Worm (Caenorhabditis elegans) whole organism, L2 larva: ENCODE measurements around the gene R144.12.
A peak's percentile ranks its signal among the peaks of the same experiment; 100 is the strongest.

Source experiments
- R02D3.7 ChIP-seq: fragments of 150-350 bp; optimal IDR thresholded peaks from 2 replicates; lab custom pipeline; 2014; ENCODE audit warnings: missing biosample characterization, missing genetic modification characterization
- Y55F3AM.14 ChIP-seq: fragments of 200-800 bp; sonication (Bioruptor generic); optimal IDR thresholded peaks from 2 replicates; lab custom pipeline; 2018; ENCODE audit warnings: mild to moderate bottlenecking, missing genetic modification characterization, missing compliant biosample characterization
- ZK546.5 ChIP-seq: sonication (generic microtip); optimal IDR thresholded peaks from 2 replicates; lab custom pipeline; 2017; ENCODE audit warnings: missing biosample characterization, missing genetic modification characterization
- aly-2 ChIP-seq: fragments of 150-350 bp; optimal IDR thresholded peaks from 2 replicates; lab custom pipeline; 2014; ENCODE audit warnings: missing biosample characterization, missing genetic modification characterization
- ama-1 ChIP-seq: fragments of 150-350 bp; optimal IDR thresholded peaks from 2 replicates; lab custom pipeline; 2018; ENCODE audit warnings: inconsistent platforms
- blmp-1 ChIP-seq: sonication (generic microtip); optimal IDR thresholded peaks from 2 replicates; lab custom pipeline; 2017; ENCODE audit warnings: missing genetic modification characterization, mild to moderate bottlenecking, missing compliant biosample characterization, antibody characterized with exemption, moderate library complexity; ENCODE audit not compliant: insufficient read depth
- ceh-82 ChIP-seq: fragments of 150-350 bp; optimal IDR thresholded peaks from 2 replicates; lab custom pipeline; 2014; ENCODE audit warnings: missing biosample characterization, missing genetic modification characterization
- crh-2 ChIP-seq: sonication (generic microtip); optimal IDR thresholded peaks from 2 replicates; lab custom pipeline; 2017; ENCODE audit warnings: missing biosample characterization, missing genetic modification characterization
- dmd-4 ChIP-seq: sonication (generic microtip); optimal IDR thresholded peaks from 2 replicates; lab custom pipeline; 2017; ENCODE audit warnings: missing biosample characterization, missing genetic modification characterization
- egl-27 ChIP-seq: sonication (generic microtip); optimal IDR thresholded peaks from 3 replicates; lab custom pipeline; 2017; ENCODE audit warnings: missing biosample characterization, missing genetic modification reagents, missing genetic modification characterization
- elt-1 ChIP-seq: fragments of 150-350 bp; optimal IDR thresholded peaks from 2 replicates; lab custom pipeline; 2014; ENCODE audit warnings: missing biosample characterization, missing genetic modification characterization
- elt-3 ChIP-seq: sonication (generic microtip); optimal IDR thresholded peaks from 2 replicates; lab custom pipeline; 2017; ENCODE audit warnings: missing biosample characterization, missing genetic modification characterization
- fos-1 ChIP-seq: fragments of 150-350 bp; optimal IDR thresholded peaks from 2 replicates; lab custom pipeline; 2014; ENCODE audit warnings: missing biosample characterization, missing genetic modification characterization
- lin-11 ChIP-seq: fragments of 150-350 bp; sonication (generic microtip); optimal IDR thresholded peaks from 2 replicates; lab custom pipeline; 2014; ENCODE audit warnings: missing biosample characterization, missing genetic modification characterization, inconsistent platforms, mixed read lengths
- lin-13 ChIP-seq: fragments of 150-350 bp; optimal IDR thresholded peaks from 2 replicates; lab custom pipeline; 2014; ENCODE audit warnings: missing biosample characterization, missing genetic modification reagents, missing genetic modification characterization
- lin-39 ChIP-seq: fragments of 150-350 bp; optimal IDR thresholded peaks from 2 replicates; lab custom pipeline; 2014; ENCODE audit warnings: missing biosample characterization, missing genetic modification reagents, missing genetic modification characterization
- lsy-2 ChIP-seq, 2 experiments: fragments of 150-350 bp in 1 of 2; sonication (generic microtip) in 1 of 2; optimal IDR thresholded peaks; 2 replicates each; lab custom pipeline; 2014 to 2017; ENCODE audit warnings: missing biosample characterization in 2 of 2, missing genetic modification characterization in 2 of 2
- mbf-1 ChIP-seq: sonication (generic microtip); optimal IDR thresholded peaks from 2 replicates; lab custom pipeline; 2017; ENCODE audit warnings: missing biosample characterization, missing genetic modification characterization
- mdl-1 ChIP-seq, 2 experiments: fragments of 150-350 bp in 1 of 2; sonication (generic microtip) in 1 of 2; optimal IDR thresholded peaks; 2 replicates each; lab custom pipeline; 2017; ENCODE audit warnings: missing biosample characterization in 2 of 2, missing genetic modification characterization in 2 of 2
- nhr-10 ChIP-seq: sonication (generic microtip); optimal IDR thresholded peaks from 2 replicates; lab custom pipeline; 2017; ENCODE audit warnings: missing biosample characterization, missing genetic modification characterization
- nhr-11 ChIP-seq: fragments of 150-350 bp; optimal IDR thresholded peaks from 2 replicates; lab custom pipeline; 2014; ENCODE audit warnings: missing biosample characterization, missing genetic modification characterization
- nhr-129 ChIP-seq: fragments of 150-350 bp; optimal IDR thresholded peaks from 2 replicates; lab custom pipeline; 2014; ENCODE audit warnings: missing biosample characterization, missing genetic modification characterization
- nhr-21 ChIP-seq: fragments of 150-350 bp; optimal IDR thresholded peaks from 2 replicates; lab custom pipeline; 2014; ENCODE audit warnings: missing biosample characterization, missing genetic modification characterization
- nhr-23 ChIP-seq: fragments of 150-350 bp; optimal IDR thresholded peaks from 2 replicates; lab custom pipeline; 2014; ENCODE audit warnings: missing biosample characterization, missing genetic modification reagents, missing genetic modification characterization
- nhr-237 ChIP-seq: fragments of 150-350 bp; optimal IDR thresholded peaks from 2 replicates; lab custom pipeline; 2014; ENCODE audit warnings: missing biosample characterization, missing genetic modification characterization
- nhr-25 ChIP-seq: fragments of 150-350 bp; sonication (generic microtip); optimal IDR thresholded peaks from 3 replicates; lab custom pipeline; 2014; ENCODE audit warnings: missing biosample characterization, missing genetic modification characterization
- nhr-6 ChIP-seq: fragments of 150-350 bp; optimal IDR thresholded peaks from 2 replicates; lab custom pipeline; 2014; ENCODE audit warnings: missing biosample characterization, missing genetic modification characterization
- nhr-77 ChIP-seq: fragments of 150-350 bp; optimal IDR thresholded peaks from 2 replicates; lab custom pipeline; 2014; ENCODE audit warnings: missing biosample characterization, missing genetic modification characterization
- peb-1 ChIP-seq: fragments of 150-350 bp; optimal IDR thresholded peaks from 2 replicates; lab custom pipeline; 2014; ENCODE audit warnings: missing biosample characterization, missing genetic modification characterization
- sem-4 ChIP-seq: fragments of 150-350 bp; optimal IDR thresholded peaks from 2 replicates; lab custom pipeline; 2014; ENCODE audit warnings: missing biosample characterization, missing genetic modification reagents, missing genetic modification characterization
- skn-1 ChIP-seq: sonication (generic microtip); optimal IDR thresholded peaks from 2 replicates; lab custom pipeline; 2017; ENCODE audit warnings: missing biosample characterization, missing genetic modification characterization
- sma-3 ChIP-seq: sonication (generic microtip); optimal IDR thresholded peaks from 2 replicates; lab custom pipeline; 2016; ENCODE audit warnings: missing genetic modification reagents, missing genetic modification characterization, missing compliant biosample characterization
- sma-9 ChIP-seq, 2 experiments: fragments of 150-350 bp in 1 of 2; sonication (generic microtip) in 1 of 2; optimal IDR thresholded peaks; 2 replicates each; lab custom pipeline; 2014 to 2016; ENCODE audit warnings: missing genetic modification characterization in 2 of 2, mild to moderate bottlenecking in 1 of 2, missing biosample characterization in 1 of 2, missing compliant biosample characterization in 1 of 2, missing genetic modification reagents in 1 of 2, moderate library complexity in 1 of 2
- snpc-4 ChIP-seq: fragments of 150-350 bp; optimal IDR thresholded peaks from 2 replicates; lab custom pipeline; 2014; ENCODE audit warnings: missing biosample characterization, missing genetic modification characterization
- unc-55 ChIP-seq: fragments of 150-350 bp; sonication (generic microtip); optimal IDR thresholded peaks from 3 replicates; lab custom pipeline; 2014; ENCODE audit warnings: missing biosample characterization, missing genetic modification reagents, missing genetic modification characterization
- zag-1 ChIP-seq: fragments of 150-350 bp; optimal IDR thresholded peaks from 2 replicates; lab custom pipeline; 2014; ENCODE audit warnings: missing biosample characterization, missing genetic modification characterization
- ztf-11 ChIP-seq: sonication (generic microtip); optimal IDR thresholded peaks from 2 replicates; lab custom pipeline; 2017; ENCODE audit warnings: missing biosample characterization, missing genetic modification characterization
- ztf-4 ChIP-seq: fragments of 150-350 bp; optimal IDR thresholded peaks from 2 replicates; lab custom pipeline; 2014; ENCODE audit warnings: missing biosample characterization, missing genetic modification characterization

The R144.12 gene

DNA sequence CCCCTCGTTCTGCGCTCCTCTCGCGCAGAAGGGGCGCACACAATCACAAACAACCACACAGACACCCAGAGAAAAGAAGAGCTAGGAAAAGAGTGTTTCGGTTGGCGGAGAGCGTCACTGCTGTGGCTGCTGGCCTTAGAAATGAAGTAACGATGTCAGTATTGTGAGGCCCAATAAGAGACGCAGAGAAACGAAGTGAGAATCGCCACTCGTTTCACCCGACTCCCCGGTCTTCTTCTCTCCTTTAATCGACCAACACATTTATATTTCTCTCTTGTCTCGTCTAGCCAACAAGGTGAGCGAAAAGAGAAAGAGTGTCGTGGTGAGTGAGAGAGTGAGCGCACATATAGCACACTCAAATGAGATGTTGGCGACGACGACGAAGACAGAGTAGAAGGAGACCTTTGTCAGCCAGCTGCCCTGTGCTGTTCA lies 7.2 kb upstream of the R144.12 start (continued):
- no peak for TF ChIP-seq elt-1 (tag; lab: Kevin White, UChicago)
- no peak for TF ChIP-seq dmd-4 (tag; lab: Kevin White, UChicago)
- TF ChIP-seq lin-13 (GFP tag; lab: Kevin White, UChicago) = peak; percentile 86
- peak; percentile 65 for TF ChIP-seq nhr-10 (tag; lab: Kevin White, UChicago)

DNA sequence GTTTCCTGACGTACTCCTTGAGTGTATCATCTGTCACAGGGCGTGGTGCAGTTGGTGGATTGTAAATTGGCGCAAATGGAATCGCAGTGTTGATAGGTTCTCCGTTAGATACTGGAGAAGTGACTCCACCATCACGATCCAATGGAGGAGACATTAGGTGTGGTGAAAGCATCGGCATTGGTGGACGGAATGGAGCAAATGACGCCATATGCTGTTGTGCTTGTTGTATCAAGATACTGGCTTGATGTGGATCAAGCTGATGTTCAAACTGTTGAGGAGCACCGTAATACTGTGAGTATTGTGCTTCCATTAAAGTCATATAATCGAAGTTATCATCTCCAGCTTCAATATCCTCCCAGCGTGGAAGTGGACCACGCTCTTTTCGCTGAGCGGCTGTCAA lies 5.7 kb upstream of the R144.12 start:
- TF ChIP-seq nhr-23 (tag; lab: Kevin White, UChicago) (no peak), zag-1 (tag; lab: Kevin White, UChicago) (no peak), mbf-1 (tag; lab: Kevin White, UChicago) (no peak), fos-1 (tag; lab: Kevin White, UChicago) (no peak), nhr-21 (tag; lab: Kevin White, UChicago) (no peak), lin-13 (GFP tag; lab: Kevin White, UChicago) (no peak), ztf-11 (tag; lab: Kevin White, UChicago) (no peak), sem-4 (tag; lab: Kevin White, UChicago) (no peak), skn-1 (tag; lab: Kevin White, UChicago) (no peak), R02D3.7 (tag; lab: Kevin White, UChicago) (no peak), ama-1 (lab: Kevin White, UChicago) (no peak), lin-39 (tag; lab: Kevin White, UChicago) (no peak), unc-55 (GFP tag; lab: Kevin White, UChicago) (no peak), peb-1 (tag; lab: Kevin White, UChicago) (no peak), nhr-10 (tag; lab: Kevin White, UChicago) (no peak), nhr-237 (tag; lab: Kevin White, UChicago) (no peak), nhr-25 (tag; lab: Kevin White, UChicago) (no peak), aly-2 (no peak)
- TF ChIP-seq, all 48 proteins: peak for 0

DNA sequence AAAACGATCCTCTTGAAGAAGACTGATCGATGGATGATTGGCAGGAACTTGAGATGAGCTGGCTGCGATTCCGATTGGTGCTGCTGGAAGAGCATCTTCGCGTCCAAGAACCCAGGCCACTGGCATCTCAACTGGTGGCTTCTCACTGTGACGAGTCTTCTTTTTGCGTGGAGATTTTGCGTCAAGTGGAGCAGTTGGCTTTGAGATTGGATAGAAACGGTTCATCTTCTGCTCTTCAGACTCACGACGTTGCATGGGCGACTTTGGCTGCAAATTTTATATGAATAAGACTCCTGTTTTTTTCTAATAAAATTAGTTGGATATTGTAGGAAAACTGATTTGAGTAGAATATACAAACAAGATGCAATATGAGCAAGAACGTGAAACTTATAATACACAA lies 3.9 kb upstream of the R144.12 start:
- TF ChIP-seq egl-27 (no peak), unc-55 (GFP tag; lab: Kevin White, UChicago) (no peak), ztf-4 (no peak), nhr-77 (tag; lab: Kevin White, UChicago) (no peak), lsy-2 (tag; optimal IDR thresholded peaks at IDR 0.05; lab: Kevin White, UChicago) (no peak), sem-4 (tag; lab: Kevin White, UChicago) (no peak), nhr-11 (tag; lab: Kevin White, UChicago) (no peak), nhr-21 (tag; lab: Kevin White, UChicago) (no peak), lin-11 (tag; lab: Kevin White, UChicago) (no peak), nhr-237 (tag; lab: Kevin White, UChicago) (no peak), ceh-82 (tag; lab: Kevin White, UChicago) (no peak), nhr-129 (tag; lab: Kevin White, UChicago) (no peak), Y55F3AM.14 (GFP tag; lab: Kevin White, UChicago) (no peak), lin-13 (GFP tag; lab: Kevin White, UChicago) (no peak), sma-3 (GFP tag; lab: Kevin White, UChicago) (no peak), elt-3 (tag; lab: Kevin White, UChicago) (no peak), dmd-4 (tag; lab: Kevin White, UChicago) (no peak), lin-39 (tag; lab: Kevin White, UChicago) (no peak)

- TF ChIP-seq snpc-4 (tag; lab: Kevin White, UChicago) = no peak
- TF ChIP-seq aly-2 = peak; percentile 2
These were observed 1.9 kb upstream of the R144.12 start, which contains the start of gene R144.11 for ce11 chrIII:5008730-5009129. TSS of gene R144.11 (minus strand) at chrIII:5008830.

DNA sequence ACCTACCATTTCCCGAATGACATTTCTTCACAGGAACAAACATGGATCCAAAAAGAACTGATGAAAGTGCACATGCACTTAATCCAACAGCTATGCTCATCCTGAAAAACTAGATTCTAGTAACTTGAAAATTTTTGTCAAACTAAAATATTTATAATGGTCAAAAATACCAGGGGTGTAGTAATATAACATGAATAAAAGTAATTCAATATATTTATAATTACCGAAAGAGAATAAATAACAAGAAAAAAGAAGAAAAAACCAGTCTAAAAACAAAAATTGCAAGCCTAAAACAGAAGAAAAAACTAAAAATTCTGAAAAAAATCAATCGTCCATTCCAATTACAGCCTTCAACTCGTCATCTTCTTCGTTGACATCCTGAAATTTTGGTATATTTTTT lies 2.2 kb downstream of the R144.12 start, which contains the start of gene R144.6:
Gene R144.6, minus strand, starts transcription at position 101 of the 400 bp plus-strand sequence.
- no peak for TF ChIP-seq ZK546.5

- no peak for TF ChIP-seq aly-2
- no peak for TF ChIP-seq sma-9 (GFP tag; optimal IDR thresholded peaks at IDR 0.05; lab: Kevin White, UChicago)
- TF ChIP-seq sma-9 (tag; optimal IDR thresholded peaks at IDR 0.05; lab: Kevin White, UChicago) = no peak
- no peak for TF ChIP-seq nhr-6 (tag; lab: Kevin White, UChicago)
- no peak for TF ChIP-seq lin-39 (tag; lab: Kevin White, UChicago)
- no peak for TF ChIP-seq sma-3 (GFP tag; lab: Kevin White, UChicago)
- TF ChIP-seq crh-2 (tag; lab: Kevin White, UChicago) = no peak
- no peak for TF ChIP-seq mdl-1 (tag; optimal IDR thresholded peaks at IDR 0.05; lab: Kevin White, UChicago)
- TF ChIP-seq snpc-4 (tag; lab: Kevin White, UChicago) = no peak
- TF ChIP-seq ceh-82 (tag; lab: Kevin White, UChicago) = no peak
- no peak for TF ChIP-seq nhr-237 (tag; lab: Kevin White, UChicago)
- no peak for TF ChIP-seq ztf-4
- no peak for TF ChIP-seq zag-1 (tag; lab: Kevin White, UChicago)
- TF ChIP-seq lsy-2 (tag; optimal IDR thresholded peaks at IDR 0.05; lab: Kevin White, UChicago) = no peak
- TF ChIP-seq nhr-77 (tag; lab: Kevin White, UChicago) = no peak
- no peak for TF ChIP-seq ama-1 (lab: Kevin White, UChicago)
- no peak for TF ChIP-seq blmp-1 (tag; lab: Kevin White, UChicago)
- no peak for TF ChIP-seq nhr-10 (tag; lab: Kevin White, UChicago)
- TF ChIP-seq lin-11 (tag; lab: Kevin White, UChicago) = no peak
These were observed 4.5 kb downstream of the R144.12 start, which contains the start of gene R144.10 for ce11 chrIII:5002231-5002630. TSS of gene R144.10 (minus strand) at chrIII:5002331.
